Worm (Caenorhabditis elegans) whole organism, L3 larva: Measurements from ENCODE around the gene sec-24.2.

Source experiments
- R02D3.7 ChIP-seq: fragments of 150-350 bp; optimal IDR thresholded peaks from 2 replicates; lab custom pipeline; 2014; ENCODE audit warnings: missing biosample characterization, missing genetic modification characterization
- ZK546.5 ChIP-seq: sonication (generic microtip); optimal IDR thresholded peaks from 2 replicates; lab custom pipeline; 2017; ENCODE audit warnings: missing biosample characterization, missing genetic modification characterization
- aly-2 ChIP-seq: fragments of 150-350 bp; optimal IDR thresholded peaks from 2 replicates; lab custom pipeline; 2014; ENCODE audit warnings: missing biosample characterization, missing genetic modification characterization
- ama-1 ChIP-seq: fragments of 150-350 bp; optimal IDR thresholded peaks from 2 replicates; lab custom pipeline; 2018
- ceh-16 ChIP-seq: sonication (generic microtip); optimal IDR thresholded peaks from 2 replicates; lab custom pipeline; 2017; ENCODE audit warnings: missing biosample characterization, missing genetic modification characterization
- ceh-28 ChIP-seq: fragments of 150-350 bp; optimal IDR thresholded peaks from 2 replicates; lab custom pipeline; 2014; ENCODE audit warnings: missing biosample characterization, missing genetic modification reagents, missing genetic modification characterization
- ceh-82 ChIP-seq: fragments of 150-350 bp; optimal IDR thresholded peaks from 2 replicates; lab custom pipeline; 2014; ENCODE audit warnings: missing biosample characterization, missing genetic modification characterization
- egl-27 ChIP-seq: sonication (generic microtip); optimal IDR thresholded peaks from 4 replicates; lab custom pipeline; 2017; ENCODE audit warnings: missing biosample characterization, missing genetic modification reagents, missing genetic modification characterization
- egl-5 ChIP-seq: fragments of 150-350 bp; optimal IDR thresholded peaks from 2 replicates; lab custom pipeline; 2017; ENCODE audit warnings: missing biosample characterization, missing genetic modification reagents, missing genetic modification characterization, inconsistent platforms
- elt-1 ChIP-seq: fragments of 150-350 bp; optimal IDR thresholded peaks from 2 replicates; lab custom pipeline; 2014; ENCODE audit warnings: missing biosample characterization, missing genetic modification characterization
- elt-2 ChIP-seq: sonication (generic microtip); optimal IDR thresholded peaks from 2 replicates; lab custom pipeline; 2016; ENCODE audit warnings: missing genetic modification reagents, mild to moderate bottlenecking, missing genetic modification characterization, missing compliant biosample characterization
- fkh-10 ChIP-seq: sonication (generic microtip); optimal IDR thresholded peaks from 2 replicates; lab custom pipeline; 2017; ENCODE audit warnings: missing biosample characterization, missing genetic modification reagents, missing genetic modification characterization
- fkh-2 ChIP-seq: fragments of 150-350 bp; optimal IDR thresholded peaks from 2 replicates; lab custom pipeline; 2014; ENCODE audit warnings: missing biosample characterization, missing genetic modification reagents, missing genetic modification characterization
- hmg-11 ChIP-seq: sonication (generic microtip); optimal IDR thresholded peaks from 2 replicates; lab custom pipeline; 2016; ENCODE audit warnings: missing genetic modification characterization, missing compliant biosample characterization
- jun-1 ChIP-seq: fragments of 150-350 bp; optimal IDR thresholded peaks from 2 replicates; lab custom pipeline; 2014; ENCODE audit warnings: missing biosample characterization, missing genetic modification reagents, missing genetic modification characterization
- lin-15B ChIP-seq: fragments of 150-350 bp; optimal IDR thresholded peaks from 2 replicates; lab custom pipeline; 2014; ENCODE audit warnings: missing biosample characterization, missing genetic modification characterization
- lin-39 ChIP-seq: fragments of 150-350 bp; optimal IDR thresholded peaks from 2 replicates; lab custom pipeline; 2018; ENCODE audit warnings: missing biosample characterization, missing genetic modification reagents, missing genetic modification characterization
- lsy-12 ChIP-seq: sonication (generic microtip); optimal IDR thresholded peaks from 2 replicates; lab custom pipeline; 2016; ENCODE audit warnings: mild to moderate bottlenecking, missing genetic modification characterization, missing compliant biosample characterization
- mdl-1 ChIP-seq: fragments of 150-350 bp; optimal IDR thresholded peaks from 2 replicates; lab custom pipeline; 2014; ENCODE audit warnings: missing biosample characterization, missing genetic modification characterization
- mml-1 ChIP-seq: fragments of 150-350 bp; sonication (generic microtip); optimal IDR thresholded peaks from 3 replicates; lab custom pipeline; 2014; ENCODE audit warnings: missing biosample characterization, missing genetic modification characterization
- nfya-1 ChIP-seq: sonication (generic microtip); optimal IDR thresholded peaks from 2 replicates; lab custom pipeline; 2017; ENCODE audit warnings: missing genetic modification characterization, mild to moderate bottlenecking, missing compliant biosample characterization, antibody characterized with exemption, moderate library complexity; ENCODE audit not compliant: insufficient read depth
- nhr-11 ChIP-seq: fragments of 150-350 bp; optimal IDR thresholded peaks from 2 replicates; lab custom pipeline; 2014; ENCODE audit warnings: missing biosample characterization, missing genetic modification characterization
- nhr-12 ChIP-seq: fragments of 150-350 bp; optimal IDR thresholded peaks from 2 replicates; lab custom pipeline; 2014; ENCODE audit warnings: missing biosample characterization, missing genetic modification characterization
- nhr-23 ChIP-seq: fragments of 150-350 bp; optimal IDR thresholded peaks from 2 replicates; lab custom pipeline; 2014; ENCODE audit warnings: missing biosample characterization, missing genetic modification reagents, missing genetic modification characterization
- nhr-25 ChIP-seq: sonication (generic microtip); optimal IDR thresholded peaks from 2 replicates; lab custom pipeline; 2017; ENCODE audit warnings: missing biosample characterization, missing genetic modification characterization
- nhr-28 ChIP-seq: fragments of 150-350 bp; optimal IDR thresholded peaks from 2 replicates; lab custom pipeline; 2014; ENCODE audit warnings: missing biosample characterization, missing genetic modification characterization
- nhr-43 ChIP-seq: sonication (generic microtip); optimal IDR thresholded peaks from 2 replicates; lab custom pipeline; 2016; ENCODE audit warnings: mild to moderate bottlenecking, missing genetic modification characterization, missing compliant biosample characterization; ENCODE audit not compliant: poor library complexity, severe bottlenecking
- nhr-67 ChIP-seq: fragments of 150-350 bp; optimal IDR thresholded peaks from 2 replicates; lab custom pipeline; 2014; ENCODE audit warnings: missing biosample characterization, missing genetic modification characterization
- nhr-76 ChIP-seq: fragments of 150-350 bp; sonication (generic microtip); optimal IDR thresholded peaks from 5 replicates; lab custom pipeline; 2014; ENCODE audit warnings: missing biosample characterization, missing genetic modification characterization
- nhr-77 ChIP-seq: fragments of 150-350 bp; optimal IDR thresholded peaks from 2 replicates; lab custom pipeline; 2014; ENCODE audit warnings: missing biosample characterization, missing genetic modification characterization
- pha-4 ChIP-seq: fragments of 150-350 bp; optimal IDR thresholded peaks from 2 replicates; lab custom pipeline; 2014; ENCODE audit warnings: missing biosample characterization, missing genetic modification reagents, missing genetic modification characterization
- pqm-1 ChIP-seq: fragments of 150-350 bp; optimal IDR thresholded peaks from 2 replicates; lab custom pipeline; 2017; ENCODE audit warnings: missing biosample characterization, missing genetic modification characterization, inconsistent platforms
- sea-2 ChIP-seq: fragments of 150-350 bp; sonication (generic microtip); optimal IDR thresholded peaks from 4 replicates; lab custom pipeline; 2014; ENCODE audit warnings: missing biosample characterization, missing genetic modification reagents, missing genetic modification characterization
- skn-1 ChIP-seq: fragments of 150-350 bp; optimal IDR thresholded peaks from 2 replicates; lab custom pipeline; 2014; ENCODE audit warnings: missing biosample characterization, missing genetic modification characterization
- snpc-4 ChIP-seq: fragments of 150-350 bp; optimal IDR thresholded peaks from 2 replicates; lab custom pipeline; 2014; ENCODE audit warnings: missing biosample characterization, missing genetic modification characterization
- tbx-2 ChIP-seq: sonication (generic microtip); optimal IDR thresholded peaks from 2 replicates; lab custom pipeline; 2016; ENCODE audit warnings: mild to moderate bottlenecking, missing genetic modification characterization, missing compliant biosample characterization
- unc-39 ChIP-seq: sonication (generic microtip); optimal IDR thresholded peaks from 4 replicates; lab custom pipeline; 2017; ENCODE audit warnings: missing biosample characterization, missing genetic modification characterization
- unc-62 ChIP-seq: fragments of 150-350 bp; sonication (generic microtip); optimal IDR thresholded peaks from 4 replicates; lab custom pipeline; 2014; ENCODE audit warnings: missing biosample characterization, missing genetic modification reagents, missing genetic modification characterization
- zag-1 ChIP-seq: fragments of 150-350 bp; optimal IDR thresholded peaks from 2 replicates; lab custom pipeline; 2014; ENCODE audit warnings: missing biosample characterization, missing genetic modification characterization
- ztf-11 ChIP-seq: fragments of 150-350 bp; optimal IDR thresholded peaks from 2 replicates; lab custom pipeline; 2014; ENCODE audit warnings: missing biosample characterization, missing genetic modification characterization
- ztf-4 ChIP-seq: fragments of 150-350 bp; optimal IDR thresholded peaks from 2 replicates; lab custom pipeline; 2014; ENCODE audit warnings: missing biosample characterization, missing genetic modification characterization

Gene sec-24.2

DNA sequence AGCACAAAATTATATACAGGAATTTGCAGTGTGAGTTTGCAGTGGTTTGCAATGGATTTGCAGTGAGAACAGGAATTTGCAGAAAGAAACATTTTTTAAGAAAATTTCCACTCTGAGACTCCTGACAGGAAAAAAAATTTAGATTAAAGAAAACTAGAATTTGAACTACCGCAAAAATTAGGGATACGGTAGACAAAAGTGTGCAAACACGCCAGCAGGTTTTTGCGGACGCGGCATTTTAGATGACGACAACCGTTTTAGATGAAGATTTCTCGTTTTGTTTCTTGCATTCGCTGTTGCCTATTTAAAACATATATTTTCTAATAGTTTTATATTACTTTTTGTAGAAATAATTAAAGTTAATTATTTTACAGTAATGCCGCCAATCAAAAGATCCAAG lies 11.3 kb upstream of the sec-24.2 start, which contains the start of gene wdr-46:
Gene wdr-46, plus strand, starts transcription at position 375 of the 400 bp plus-strand sequence.
- peak; percentile 71 for TF ChIP-seq jun-1 (tag; lab: Kevin White, UChicago)
- peak; percentile 95 for TF ChIP-seq nfya-1 (tag; lab: Kevin White, UChicago)
- no peak for TF ChIP-seq ceh-16 (tag; lab: Kevin White, UChicago)
- peak; percentile 87 for TF ChIP-seq pha-4
- peak; percentile 38 for TF ChIP-seq ZK546.5 (tag; lab: Kevin White, UChicago)
- peak; percentile 38 for TF ChIP-seq elt-2 (tag; lab: Kevin White, UChicago)
- no peak for TF ChIP-seq ztf-11
- peak; percentile 33 for TF ChIP-seq egl-27
- TF ChIP-seq sea-2 (GFP tag; lab: Kevin White, UChicago), result no peak
- TF ChIP-seq nhr-43 (tag; lab: Kevin White, UChicago), result peak; percentile 87
- no peak for TF ChIP-seq fkh-10
- peak; percentile 79 for TF ChIP-seq lin-15B
- peak; percentile 40 for TF ChIP-seq lin-39 (tag; lab: Kevin White, UChicago)
- TF ChIP-seq nhr-25 (tag; lab: Kevin White, UChicago), result peak; percentile 72
- peak; percentile 77 for TF ChIP-seq ama-1 (lab: Kevin White, UChicago)
- TF ChIP-seq nhr-23 (tag; lab: Kevin White, UChicago), result peak; percentile 82
- TF ChIP-seq elt-1 (tag; lab: Kevin White, UChicago), result peak; percentile 19
- TF ChIP-seq tbx-2, result peak; percentile 54
- TF ChIP-seq nhr-77 (tag; lab: Kevin White, UChicago), result peak; percentile 37
- peak; percentile 7 for TF ChIP-seq skn-1
- TF ChIP-seq nhr-28 (tag; lab: Kevin White, UChicago), result no peak
- peak; percentile 62 for TF ChIP-seq ceh-82
- TF ChIP-seq egl-5, result peak; percentile 31
- peak; percentile 64 for TF ChIP-seq lsy-12
- no peak for TF ChIP-seq mml-1 (tag; lab: Kevin White, UChicago)
- no peak for TF ChIP-seq nhr-67 (tag; lab: Kevin White, UChicago)
- TF ChIP-seq ceh-28 (tag; lab: Kevin White, UChicago), result peak; percentile 62
- TF ChIP-seq pqm-1 (tag; lab: Kevin White, UChicago), result peak; percentile 57
- TF ChIP-seq R02D3.7 (tag; lab: Kevin White, UChicago), result peak; percentile 80

- TF ChIP-seq hmg-11 (tag; lab: Kevin White, UChicago) (no peak), unc-62 (GFP tag; lab: Kevin White, UChicago) (no peak), ama-1 (lab: Kevin White, UChicago) (no peak), nhr-12 (tag; lab: Kevin White, UChicago) (no peak), ZK546.5 (tag; lab: Kevin White, UChicago) (no peak), mdl-1 (tag; lab: Kevin White, UChicago) (no peak), nhr-28 (tag; lab: Kevin White, UChicago) (no peak), unc-39 (tag; lab: Kevin White, UChicago) (no peak), fkh-10 (no peak), ztf-11 (no peak), nhr-23 (tag; lab: Kevin White, UChicago) (no peak), nhr-67 (tag; lab: Kevin White, UChicago) (no peak), ceh-82 (no peak), fkh-2 (tag; lab: Kevin White, UChicago) (no peak), nfya-1 (tag; lab: Kevin White, UChicago) (no peak), nhr-76 (tag; lab: Kevin White, UChicago) (no peak), elt-1 (tag; lab: Kevin White, UChicago) (no peak)
These were observed 10.7 kb upstream of the sec-24.2 start for ce11 chrIV:12371340-12371739.

- TF ChIP-seq nhr-23 (tag; lab: Kevin White, UChicago), result no peak
- TF ChIP-seq nhr-25 (tag; lab: Kevin White, UChicago), result peak; percentile 92
- TF ChIP-seq elt-1 (tag; lab: Kevin White, UChicago), result peak; percentile 71
- no peak for TF ChIP-seq sea-2 (GFP tag; lab: Kevin White, UChicago)
These were observed 6.0 kb upstream of the sec-24.2 start for ce11 chrIV:12366571-12366970.

ce11 chrIV:12364964-12365363 lies 4.4 kb upstream of the sec-24.2 start:
- TF ChIP-seq ceh-82 (no peak), pqm-1 (tag; lab: Kevin White, UChicago) (no peak), elt-1 (tag; lab: Kevin White, UChicago) (peak; percentile 10), jun-1 (tag; lab: Kevin White, UChicago) (no peak), mdl-1 (tag; lab: Kevin White, UChicago) (no peak), zag-1 (tag; lab: Kevin White, UChicago) (no peak), egl-27 (no peak), unc-39 (tag; lab: Kevin White, UChicago) (no peak), aly-2 (no peak), lin-39 (tag; lab: Kevin White, UChicago) (peak; percentile 62), nhr-12 (tag; lab: Kevin White, UChicago) (no peak), snpc-4 (tag; lab: Kevin White, UChicago) (peak; percentile 11), nfya-1 (tag; lab: Kevin White, UChicago) (peak; percentile 47), tbx-2 (no peak), hmg-11 (tag; lab: Kevin White, UChicago) (peak; percentile 76), fkh-2 (tag; lab: Kevin White, UChicago) (no peak), ama-1 (lab: Kevin White, UChicago) (no peak), sea-2 (GFP tag; lab: Kevin White, UChicago) (no peak), elt-2 (tag; lab: Kevin White, UChicago) (no peak), ceh-28 (tag; lab: Kevin White, UChicago) (no peak), ztf-4 (tag; lab: Kevin White, UChicago) (no peak), ztf-11 (no peak), skn-1 (no peak), egl-5 (no peak), nhr-11 (tag; lab: Kevin White, UChicago) (no peak), ceh-16 (tag; lab: Kevin White, UChicago) (no peak), mml-1 (tag; lab: Kevin White, UChicago) (no peak), nhr-77 (tag; lab: Kevin White, UChicago) (no peak), fkh-10 (peak; percentile 14), lsy-12 (no peak), nhr-67 (tag; lab: Kevin White, UChicago) (no peak)
